Fruit fly (Drosophila melanogaster): ENCODE measurements around the gene CG1737.

The CG1737 gene

dm6 chrX:11338047-11338747 is 12.2 kb upstream of the CG1737 start (continued):
- TF ChIP-seq sima (GFP tag; optimal IDR thresholded peaks at IDR 0.05), result peak; percentile 33
- TF ChIP-seq shn (GFP tag; optimal IDR thresholded peaks at IDR 0.05), result peak; percentile 53
- TF ChIP-seq caup (GFP tag; optimal IDR thresholded peaks at IDR 0.05; ENCODE audit: severe bottlenecking), result peak; percentile 20
- peak; percentile 58 for TF ChIP-seq ssp (GFP tag; IDR thresholded peaks at IDR 0.05)
- TF ChIP-seq Ets65A (GFP tag), result peak; percentile 89
- TF ChIP-seq CG10654 (GFP tag; optimal IDR thresholded peaks at IDR 0.05), result peak; percentile 41
- no peak for TF ChIP-seq psq (GFP tag; optimal IDR thresholded peaks at IDR 0.05)
- peak; percentile 52 for TF ChIP-seq zf30C (GFP tag; optimal IDR thresholded peaks at IDR 0.05)
- peak; percentile 17 for TF ChIP-seq jing (GFP tag; optimal IDR thresholded peaks at IDR 0.05)
- TF ChIP-seq Ets97D (GFP tag; optimal IDR thresholded peaks at IDR 0.05), result peak; percentile 46
- TF ChIP-seq gem (tag; optimal IDR thresholded peaks at IDR 0.05), result no peak
- peak; percentile 59 for TF ChIP-seq repo (GFP tag; optimal IDR thresholded peaks at IDR 0.05)
- no peak for TF ChIP-seq Sry-β (GFP tag; optimal IDR thresholded peaks at IDR 0.05)
- no peak for TF ChIP-seq mld (GFP tag; IDR thresholded peaks at IDR 0.05; ENCODE audit: partially characterized antibody)
- TF ChIP-seq Dek (tag; optimal IDR thresholded peaks at IDR 0.05), result peak; percentile 63
- no peak for TF ChIP-seq aop (GFP tag; IDR thresholded peaks at IDR 0.05)
- TF ChIP-seq Poxn (GFP tag; IDR thresholded peaks at IDR 0.05), result no peak
- no peak for TF ChIP-seq sna (GFP tag; IDR thresholded peaks at IDR 0.05; ENCODE audit: partially characterized antibody)
- TF ChIP-seq klu (GFP tag; IDR thresholded peaks at IDR 0.05), result 0 out of 2 replicates have a peak, but pooled peaks have one; percentile 16
- no peak for TF ChIP-seq CG12769 (tag; optimal IDR thresholded peaks at IDR 0.05)
- no peak for TF ChIP-seq bbx (GFP tag; IDR thresholded peaks at IDR 0.05; ENCODE audit: partially characterized antibody)
- peak; percentile 22 for TF ChIP-seq Dad (GFP tag; optimal IDR thresholded peaks at IDR 0.05)
- no peak for TF ChIP-seq fd102C (GFP tag; optimal IDR thresholded peaks at IDR 0.05)
- TF ChIP-seq CG1024 (GFP tag; IDR thresholded peaks at IDR 0.05), result no peak
- TF ChIP-seq otp (GFP tag; IDR thresholded peaks at IDR 0.05), result no peak
- TF ChIP-seq Dll (GFP tag; IDR thresholded peaks at IDR 0.05; ENCODE audit: partially characterized antibody), result no peak
- TF ChIP-seq nmo (GFP tag; optimal IDR thresholded peaks at IDR 0.05), result peak; percentile 84
- TF ChIP-seq CG10543 (GFP tag; optimal IDR thresholded peaks at IDR 0.05), result no peak
- no peak for TF ChIP-seq exex (tag; optimal IDR thresholded peaks at IDR 0.05)
- peak; percentile 39 for TF ChIP-seq CG12299 (tag; optimal IDR thresholded peaks at IDR 0.05)
- peak; percentile 51 for TF ChIP-seq sob (GFP tag; IDR thresholded peaks at IDR 0.05)
- TF ChIP-seq sd (tag; optimal IDR thresholded peaks at IDR 0.05), result no peak
- no peak for TF ChIP-seq Vsx1 (GFP tag; optimal IDR thresholded peaks at IDR 0.05)
- TF ChIP-seq abd-A (tag; optimal IDR thresholded peaks at IDR 0.05), result no peak
- no peak for TF ChIP-seq amos (GFP tag; IDR thresholded peaks at IDR 0.05; ENCODE audit: partially characterized antibody)
- TF ChIP-seq luna (GFP tag; optimal IDR thresholded peaks at IDR 0.05), result no peak
- TF ChIP-seq gsb-n (tag; optimal IDR thresholded peaks at IDR 0.05), result no peak
- TF ChIP-seq Scr (GFP tag; IDR thresholded peaks at IDR 0.05; ENCODE audit: partially characterized antibody), result no peak
- TF ChIP-seq Nf-YA (GFP tag; IDR thresholded peaks at IDR 0.05), result no peak
- TF ChIP-seq CG6854 (GFP tag; optimal IDR thresholded peaks at IDR 0.05), result peak; percentile 27
- TF ChIP-seq B-H2 (GFP tag; optimal IDR thresholded peaks at IDR 0.05), result no peak
- no peak for TF ChIP-seq CG12219 (GFP tag; optimal IDR thresholded peaks at IDR 0.05)
- no peak for TF ChIP-seq CG15011 (GFP tag; optimal IDR thresholded peaks at IDR 0.05)
- TF ChIP-seq Fer3 (tag; optimal IDR thresholded peaks at IDR 0.05), result peak; percentile 49
- peak; percentile 19 for TF ChIP-seq CG8359 (GFP tag; optimal IDR thresholded peaks at IDR 0.05; ENCODE audit: borderline replicate concordance)
- TF ChIP-seq BEAF-32 (GFP tag; optimal IDR thresholded peaks at IDR 0.05), result no peak
- no peak for TF ChIP-seq NFAT (GFP tag; IDR thresholded peaks at IDR 0.05)
- no peak for TF ChIP-seq CG2199 (GFP tag; IDR thresholded peaks at IDR 0.05)
- peak; percentile 54 for TF ChIP-seq eyg (GFP tag; optimal IDR thresholded peaks at IDR 0.05)
